Worm (Caenorhabditis elegans) whole organism, L4 larva: ENCODE data around the gene F32D8.5.

Experiments used
- F26F4.8 ChIP-seq: fragments of 200-800 bp; sonication (Bioruptor generic); conservative IDR thresholded peaks from 2 replicates; pipeline ENCODE4 v1.3.6; 2022; ENCODE audit warnings: missing genetic modification characterization, missing compliant biosample characterization
- T26A8.4 ChIP-seq: fragments of 200-800 bp; sonication (Bioruptor generic); IDR thresholded peaks from 2 replicates; pipeline ENCODE4 v1.3.6; 2022; ENCODE audit warnings: missing genetic modification characterization, missing compliant biosample characterization
- Y105C5A.15 ChIP-seq: fragments of 200-800 bp; sonication (Bioruptor generic); IDR thresholded peaks from 2 replicates; pipeline ENCODE4 v1.3.6; 2022; ENCODE audit warnings: missing genetic modification characterization, missing compliant biosample characterization
- ZK337.2 ChIP-seq: fragments of 200-800 bp; sonication (Bioruptor generic); IDR thresholded peaks from 2 replicates; pipeline ENCODE4 v1.3.6; 2022; ENCODE audit warnings: missing genetic modification reagents, missing genetic modification characterization, missing compliant biosample characterization
- aha-1 ChIP-seq: fragments of 150-350 bp; peaks from one replicate; lab custom pipeline; 2014; ENCODE audit warnings: missing biosample characterization, missing genetic modification characterization
- ama-1 ChIP-seq: fragments of 150-350 bp; optimal IDR thresholded peaks from 2 replicates; lab custom pipeline; 2014; ENCODE audit warnings: inconsistent platforms, mixed read lengths
- ceh-32 ChIP-seq: sonication (generic microtip); optimal IDR thresholded peaks from 2 replicates; lab custom pipeline; 2016; ENCODE audit warnings: mild to moderate bottlenecking, missing genetic modification characterization, missing compliant biosample characterization; ENCODE audit not compliant: poor library complexity
- ceh-44 ChIP-seq: fragments of 200-800 bp; sonication (Bioruptor generic); IDR thresholded peaks from 2 replicates; pipeline ENCODE4 v1.3.6; 2022; ENCODE audit warnings: missing genetic modification reagents, missing genetic modification characterization, missing compliant biosample characterization
- ces-1 ChIP-seq: fragments of 150-350 bp; sonication (generic microtip); optimal IDR thresholded peaks from 4 replicates; lab custom pipeline; 2014; ENCODE audit warnings: missing biosample characterization, missing genetic modification reagents, missing genetic modification characterization
- cey-2 ChIP-seq: sonication (generic microtip); optimal IDR thresholded peaks from 3 replicates; lab custom pipeline; 2017; ENCODE audit warnings: missing genetic modification characterization, mild to moderate bottlenecking, missing compliant biosample characterization, antibody characterized with exemption, borderline replicate concordance; ENCODE audit not compliant: insufficient read depth
- ctbp-1 ChIP-seq: fragments of 200-800 bp; sonication (Bioruptor generic); IDR thresholded peaks from 2 replicates; pipeline ENCODE4 v1.3.6; 2022; ENCODE audit warnings: missing genetic modification reagents, missing genetic modification characterization, missing compliant biosample characterization
- daf-16 ChIP-seq, 3 experiments: sonication (generic microtip); optimal IDR thresholded peaks; 2 replicates each; lab custom pipeline; 2016 to 2017; ENCODE audit warnings: missing genetic modification characterization in 3 of 3, missing genetic modification reagents in 3 of 3, mild to moderate bottlenecking in 2 of 3, missing compliant biosample characterization in 2 of 3, missing biosample characterization in 1 of 3, moderate library complexity in 1 of 3
- daf-8 ChIP-seq: fragments of 200-800 bp; sonication (Bioruptor generic); IDR thresholded peaks from 2 replicates; pipeline ENCODE4 v1.3.6; 2022; ENCODE audit warnings: missing genetic modification characterization, missing compliant biosample characterization
- dmd-8 ChIP-seq: fragments of 200-800 bp; sonication (Bioruptor generic); IDR thresholded peaks from 2 replicates; pipeline ENCODE4 v1.3.6; 2022; ENCODE audit warnings: missing genetic modification characterization, missing compliant biosample characterization
- hif-1 ChIP-seq, 2 experiments: sonication (generic microtip); optimal IDR thresholded peaks; 2 replicates each; lab custom pipeline; 2016 to 2017; ENCODE audit warnings: missing compliant biosample characterization in 2 of 2, missing genetic modification characterization in 2 of 2, missing genetic modification reagents in 2 of 2, missing genotype in 2 of 2, mild to moderate bottlenecking in 1 of 2
- hlh-11 ChIP-seq: fragments of 200-800 bp; sonication (Bioruptor generic); optimal IDR thresholded peaks from 2 replicates; lab custom pipeline; 2018; ENCODE audit warnings: mild to moderate bottlenecking, missing genetic modification characterization, missing compliant biosample characterization
- hlh-30 ChIP-seq: sonication (generic microtip); optimal IDR thresholded peaks from 2 replicates; lab custom pipeline; 2017; ENCODE audit warnings: antibody characterized with exemption, mild to moderate bottlenecking, missing genetic modification characterization, missing compliant biosample characterization; ENCODE audit not compliant: insufficient read depth
- lin-13 ChIP-seq: fragments of 150-350 bp; optimal IDR thresholded peaks from 2 replicates; lab custom pipeline; 2014; ENCODE audit warnings: missing biosample characterization, missing genetic modification reagents, missing genetic modification characterization
- mdl-1 ChIP-seq, 2 experiments: fragments of 150-350 bp in 1 of 2; sonication (generic microtip) in 1 of 2; optimal IDR thresholded peaks; 2 replicates each; lab custom pipeline; 2014 to 2017; ENCODE audit warnings: missing biosample characterization in 2 of 2, missing genetic modification characterization in 2 of 2
- mxl-3 ChIP-seq: fragments of 200-800 bp; sonication (Bioruptor generic); optimal IDR thresholded peaks from 2 replicates; lab custom pipeline; 2018; ENCODE audit warnings: mild to moderate bottlenecking, missing genetic modification characterization, missing compliant biosample characterization
- nhr-10 ChIP-seq: fragments of 150-350 bp; optimal IDR thresholded peaks from 2 replicates; lab custom pipeline; 2014; ENCODE audit warnings: missing biosample characterization, missing genetic modification characterization
- nhr-25 ChIP-seq: sonication (generic microtip); optimal IDR thresholded peaks from 2 replicates; lab custom pipeline; 2017; ENCODE audit warnings: missing genetic modification characterization, mild to moderate bottlenecking, missing compliant biosample characterization, antibody characterized with exemption, moderate library complexity, borderline replicate concordance; ENCODE audit not compliant: insufficient read depth
- nhr-28 ChIP-seq: fragments of 150-350 bp; optimal IDR thresholded peaks from 2 replicates; lab custom pipeline; 2014; ENCODE audit warnings: missing biosample characterization, missing genetic modification characterization
- nhr-76 ChIP-seq: fragments of 150-350 bp; optimal IDR thresholded peaks from 2 replicates; lab custom pipeline; 2014; ENCODE audit warnings: missing biosample characterization, missing genetic modification characterization
- pha-4 ChIP-seq, 2 experiments: fragments of 150-350 bp in 1 of 2; fragments of 200-800 bp in 1 of 2; sonication (Bioruptor generic) in 1 of 2; IDR thresholded peaks in 1 of 2; optimal IDR thresholded peaks in 1 of 2; 2 replicates each; pipeline versions ENCODE4 v1.3.6 to Lab custom; 2014 to 2022; ENCODE audit warnings: missing genetic modification characterization in 2 of 2, missing genetic modification reagents in 2 of 2, missing biosample characterization in 1 of 2, missing compliant biosample characterization in 1 of 2
- pqm-1 ChIP-seq: sonication (generic microtip); optimal IDR thresholded peaks from 2 replicates; lab custom pipeline; 2017; ENCODE audit warnings: missing biosample characterization, missing genetic modification characterization
- rbr-2 ChIP-seq: sonication (generic microtip); optimal IDR thresholded peaks from 2 replicates; lab custom pipeline; 2016; ENCODE audit warnings: missing genotype, missing genetic modification characterization, missing compliant biosample characterization
- saeg-2 ChIP-seq: fragments of 200-800 bp; sonication (Bioruptor generic); IDR thresholded peaks from 2 replicates; pipeline ENCODE4 v1.3.6; 2022; ENCODE audit warnings: missing genetic modification reagents, missing genetic modification characterization, missing compliant biosample characterization
- sdz-12 ChIP-seq: fragments of 200-800 bp; sonication (Bioruptor generic); optimal IDR thresholded peaks from 2 replicates; lab custom pipeline; 2018; ENCODE audit warnings: mild to moderate bottlenecking, missing genetic modification characterization, missing compliant biosample characterization
- set-16 ChIP-seq: fragments of 200-800 bp; sonication (Bioruptor generic); IDR thresholded peaks from 2 replicates; pipeline ENCODE4 v1.3.6; 2022; ENCODE audit warnings: missing genetic modification reagents, missing genetic modification characterization, missing compliant biosample characterization
- snpc-4 ChIP-seq: fragments of 150-350 bp; optimal IDR thresholded peaks from 2 replicates; lab custom pipeline; 2014; ENCODE audit warnings: missing biosample characterization, missing genetic modification characterization
- spr-1 ChIP-seq: sonication (generic microtip); optimal IDR thresholded peaks from 2 replicates; lab custom pipeline; 2016; ENCODE audit warnings: mild to moderate bottlenecking, missing genetic modification characterization, missing compliant biosample characterization
- unc-130 ChIP-seq: sonication (generic microtip); optimal IDR thresholded peaks from 2 replicates; lab custom pipeline; 2016; ENCODE audit warnings: missing genetic modification reagents, missing genetic modification characterization, missing compliant biosample characterization
- unc-62 ChIP-seq, 3 experiments: fragments of 150-350 bp in 1 of 3; sonication (generic microtip); optimal IDR thresholded peaks in 2 of 3; peaks in 1 of 3; 1 replicate in 1 of 3; 2 replicates in 2 of 3; lab custom pipeline; 2014 to 2017; ENCODE audit warnings: missing biosample characterization in 3 of 3, missing genetic modification characterization in 3 of 3, missing genetic modification reagents in 3 of 3, missing genotype in 1 of 3
- vab-7 ChIP-seq: fragments of 200-800 bp; sonication (Bioruptor generic); IDR thresholded peaks from 2 replicates; pipeline ENCODE4 v1.3.6; 2022; ENCODE audit warnings: missing genetic modification reagents, missing genetic modification characterization, missing compliant biosample characterization
- zfp-3 ChIP-seq: fragments of 200-800 bp; sonication (Bioruptor generic); conservative IDR thresholded peaks from 2 replicates; pipeline ENCODE4 v1.3.6; 2022; ENCODE audit warnings: missing genetic modification reagents, missing genetic modification characterization, missing compliant biosample characterization
- zip-11 ChIP-seq: fragments of 200-800 bp; sonication (Bioruptor generic); IDR thresholded peaks from 2 replicates; pipeline ENCODE4 v1.3.6; 2022; ENCODE audit warnings: missing genetic modification characterization, missing compliant biosample characterization
- ztf-11 ChIP-seq: fragments of 150-350 bp; optimal IDR thresholded peaks from 2 replicates; lab custom pipeline; 2014; ENCODE audit warnings: missing biosample characterization, missing genetic modification characterization

Gene F32D8.5

DNA sequence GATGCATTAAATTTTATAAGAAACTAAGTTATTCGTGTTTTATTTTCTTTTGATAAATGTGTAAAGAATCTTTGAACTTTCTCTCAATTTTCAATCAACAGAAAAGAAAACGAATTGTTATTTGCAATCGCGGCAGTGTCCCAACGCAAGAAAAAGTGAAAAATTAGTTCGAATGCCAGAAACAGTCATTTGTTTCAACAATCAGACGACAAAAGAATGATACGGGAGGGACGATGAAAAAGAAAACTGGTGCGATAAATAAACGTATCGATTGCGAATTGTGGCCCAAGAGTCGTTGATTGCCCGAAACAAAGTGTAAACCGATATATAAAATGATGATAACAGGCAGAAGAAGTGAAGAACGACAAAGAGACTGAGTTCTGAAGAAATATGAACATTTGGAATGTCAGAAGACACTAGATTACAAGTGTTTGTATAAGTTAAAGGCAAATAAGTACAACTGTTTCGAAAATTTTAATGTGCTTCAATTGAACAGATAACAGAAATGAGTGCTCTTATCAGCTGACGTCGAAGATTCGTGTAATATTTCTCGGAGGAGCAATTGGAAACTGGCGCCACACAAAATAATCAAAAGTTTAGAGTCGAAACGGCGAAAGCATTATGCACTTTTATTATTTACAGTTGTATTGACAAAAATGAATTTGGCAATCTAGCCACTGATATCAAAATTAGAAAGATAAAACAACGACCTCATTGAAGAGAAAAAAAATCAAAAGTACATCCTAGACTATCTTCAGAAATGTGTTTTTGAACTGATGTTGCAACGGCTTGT is 16.6 kb upstream of the F32D8.5 start (continued):
- no peak for TF ChIP-seq dmd-8 (GFP tag; lab: Robert Waterston, UW)
- TF ChIP-seq set-16 (GFP tag; lab: Robert Waterston, UW) = no peak
- TF ChIP-seq snpc-4 (tag; lab: Kevin White, UChicago) = no peak
- TF ChIP-seq aha-1 (tag; lab: Kevin White, UChicago) = peak; percentile 78
- no peak for TF ChIP-seq ztf-11
- TF ChIP-seq ceh-44 (GFP tag; lab: Robert Waterston, UW) = no peak
- no peak for TF ChIP-seq ceh-32
- no peak for TF ChIP-seq hif-1 (tag; optimal IDR thresholded peaks at IDR 0.05; lab: Kevin White, UChicago)
- TF ChIP-seq spr-1 (tag; lab: Kevin White, UChicago) = no peak
- TF ChIP-seq Y105C5A.15 = no peak
- TF ChIP-seq sdz-12 (GFP tag; lab: Kevin White, UChicago) = no peak
- TF ChIP-seq, all 104 proteins: peak for 11

- no peak for TF ChIP-seq nhr-76 (tag; lab: Kevin White, UChicago)
- TF ChIP-seq zip-11 (GFP tag; lab: Robert Waterston, UW) = no peak
- TF ChIP-seq ces-1 (GFP tag; lab: Kevin White, UChicago) = peak; percentile 49
- TF ChIP-seq, all 104 proteins: peak for 1
Measured at ce11 chrV:10880138-10880882, 14.3 kb upstream of the F32D8.5 start, which contains the start of gene F32D8.1. F32D8.1 (plus strand) TSS chrV:10880832.

ce11 chrV:10883478-10883877 is 11.1 kb upstream of the F32D8.5 start, which contains the start of gene F32D8.2:
F32D8.2 (plus strand) TSS chrV:10883778.
- TF ChIP-seq nhr-25 (tag; lab: Kevin White, UChicago) (no peak), ZK337.2 (GFP tag; lab: Robert Waterston, UW) (no peak), daf-8 (GFP tag; lab: Robert Waterston, UW) (no peak), T26A8.4 (GFP tag; lab: Robert Waterston, UW) (no peak)

DNA sequence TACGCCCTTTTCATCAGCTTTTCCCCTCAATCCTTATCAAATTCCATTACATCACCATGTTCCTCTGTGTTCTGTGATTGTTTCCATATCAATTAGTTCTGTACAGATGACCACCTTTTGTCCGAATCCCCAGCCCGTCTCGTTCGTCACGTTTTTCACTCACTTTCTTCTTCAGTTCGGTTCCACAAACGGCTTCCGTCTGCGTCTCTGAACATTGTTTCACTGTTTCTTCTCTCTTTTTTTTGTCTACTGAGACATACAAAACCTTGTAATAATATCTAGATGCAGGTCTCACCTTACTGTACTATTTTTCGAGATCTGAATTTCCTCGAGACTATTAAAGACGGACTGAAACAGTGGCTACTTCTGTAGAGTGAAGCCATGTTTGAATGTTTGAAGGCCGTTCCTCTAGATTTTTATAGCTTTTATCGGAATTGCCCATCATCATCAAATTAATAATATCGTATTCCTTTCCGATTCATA is 8.2 kb upstream of the F32D8.5 start, which contains the start of gene F32D8.3:
TSS of gene F32D8.3 (plus strand) at position 433 of the 483 bp plus-strand sequence.
- TF ChIP-seq zip-11 (GFP tag; lab: Robert Waterston, UW) (no peak), hlh-30 (tag; lab: Kevin White, UChicago) (peak; percentile 24), unc-62 (GFP tag; optimal IDR thresholded peaks at IDR 0.05 in 1 of 2; lab: Kevin White, UChicago) (peak in 1 of 2 experiments; percentile 67), unc-62 (tag; optimal IDR thresholded peaks at IDR 0.05; lab: Kevin White, UChicago) (no peak), aha-1 (tag; lab: Kevin White, UChicago) (peak; percentile 89), cey-2 (peak; percentile 62), nhr-28 (tag; lab: Kevin White, UChicago) (peak; percentile 33), F26F4.8 (GFP tag; lab: Robert Waterston, UW) (no peak), mdl-1 (tag; optimal IDR thresholded peaks at IDR 0.05; lab: Kevin White, UChicago) (peak in 1 of 2 experiments; percentile 52), mxl-3 (peak; percentile 76), ctbp-1 (GFP tag; lab: Robert Waterston, UW) (no peak), hlh-11 (tag; lab: Kevin White, UChicago) (peak; percentile 62)
- TF ChIP-seq, all 104 proteins: peak for 8

ce11 chrV:10887564-10887963 is 7.0 kb upstream of the F32D8.5 start:
- TF ChIP-seq ama-1 (lab: Kevin White, UChicago) (no peak), unc-130 (GFP tag; lab: Kevin White, UChicago) (no peak), nhr-10 (no peak), spr-1 (tag; lab: Kevin White, UChicago) (no peak), pha-4 (GFP tag; IDR thresholded peaks at IDR 0.05; lab: Robert Waterston, UW) (no peak), pha-4 (tag; optimal IDR thresholded peaks at IDR 0.05; lab: Kevin White, UChicago) (no peak), zfp-3 (GFP tag; lab: Robert Waterston, UW) (peak; percentile 48; the same call in 1 of the 2 replicates), rbr-2 (tag; lab: Kevin White, UChicago) (no peak), pqm-1 (tag; lab: Kevin White, UChicago) (no peak), lin-13 (GFP tag; lab: Kevin White, UChicago) (no peak), saeg-2 (GFP tag; lab: Robert Waterston, UW) (no peak), daf-16 (GFP tag; optimal IDR thresholded peaks at IDR 0.05; lab: Kevin White, UChicago) (no peak), daf-16 (tag; optimal IDR thresholded peaks at IDR 0.05; lab: Kevin White, UChicago) (peak; percentile 27), vab-7 (GFP tag; lab: Robert Waterston, UW) (no peak), snpc-4 (tag; lab: Kevin White, UChicago) (no peak)
